Worm (Caenorhabditis elegans): ENCODE data around the gene arrd-12.

DNA sequence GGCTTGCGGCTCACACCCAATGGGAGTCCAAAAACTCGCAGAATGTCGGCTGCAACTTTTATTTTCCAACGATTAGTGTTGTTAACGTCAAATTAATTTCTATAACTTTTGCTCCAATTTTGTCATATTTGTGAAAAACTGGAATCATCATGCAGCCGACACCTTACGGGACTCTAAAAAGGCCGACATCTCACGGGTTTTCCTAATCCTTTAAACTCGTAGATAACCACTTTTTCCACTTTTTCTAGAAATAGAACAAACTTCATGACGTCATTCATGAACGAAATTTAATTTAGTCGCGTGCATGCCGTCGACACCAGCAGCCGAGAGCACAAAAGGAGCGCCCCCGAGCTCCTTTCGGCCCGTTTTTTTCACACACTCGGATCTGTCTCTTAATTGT lies 47.4 kb downstream of the arrd-12 start:
- TF ChIP-seq ama-1 (optimal IDR thresholded peaks at IDR 0.05) (no peak), sea-1 (GFP tag; conservative IDR thresholded peaks at IDR 0.05) (no peak), ceh-13 (GFP tag; optimal IDR thresholded peaks at IDR 0.05) (no peak), ets-7 (tag; optimal IDR thresholded peaks at IDR 0.05) (no peak), aly-1 (tag; optimal IDR thresholded peaks at IDR 0.05) (no peak), tra-4 (tag; optimal IDR thresholded peaks at IDR 0.05) (no peak), tbx-11 (GFP tag; IDR thresholded peaks at IDR 0.05) (no peak), flt-1 (GFP tag; IDR thresholded peaks at IDR 0.05) (no peak), hmbx-1 (tag; optimal IDR thresholded peaks at IDR 0.05) (no peak), F13C5.2 (tag; optimal IDR thresholded peaks at IDR 0.05) (no peak), scrt-1 (GFP tag; IDR thresholded peaks at IDR 0.05) (no peak), hnd-1 (tag; optimal IDR thresholded peaks at IDR 0.05) (no peak)
